Fruit fly (Drosophila melanogaster) whole organism, embryonic: ENCODE results near the gene Or7a.

ENCODE experiments used
- Antp ChIP-seq: fragments of 200-800 bp; sonication (Bioruptor generic); optimal IDR thresholded peaks from 3 replicates; lab custom pipeline; 2016; ENCODE audit warnings: missing biosample characterization, missing genetic modification characterization
- B-H2 ChIP-seq: fragments of 200-800 bp; sonication (Bioruptor generic); optimal IDR thresholded peaks from 2 replicates; lab custom pipeline; 2018; ENCODE audit warnings: missing biosample characterization, mild to moderate bottlenecking, missing genetic modification characterization
- C15 ChIP-seq: fragments of 200-800 bp; sonication (Bioruptor generic); IDR thresholded peaks from 3 replicates; pipeline ENCODE4 v1.3.6; 2022; ENCODE audit warnings: missing biosample characterization, missing genetic modification characterization
- CG10267 ChIP-seq: fragments of 200-800 bp; sonication (Bioruptor generic); optimal IDR thresholded peaks from 2 replicates; lab custom pipeline; 2018; ENCODE audit warnings: missing biosample characterization, mild to moderate bottlenecking, missing genetic modification characterization, moderate library complexity
- CG10431 ChIP-seq: fragments of 200-800 bp; sonication (Bioruptor generic); optimal IDR thresholded peaks from 3 replicates; lab custom pipeline; 2018; ENCODE audit warnings: missing biosample characterization, mild to moderate bottlenecking, missing genetic modification characterization
- CG11247 ChIP-seq: fragments of 200-800 bp; sonication (Bioruptor generic); IDR thresholded peaks from 2 replicates; pipeline ENCODE4 v1.3.6; 2022; ENCODE audit warnings: missing biosample characterization, missing genetic modification characterization
- CG11504 ChIP-seq: fragments of 200-800 bp; sonication (Bioruptor generic); optimal IDR thresholded peaks from 3 replicates; lab custom pipeline; 2019; ENCODE audit warnings: missing biosample characterization, mild to moderate bottlenecking, missing genetic modification characterization, moderate library complexity
- CG11723 ChIP-seq: fragments of 200-800 bp; sonication (Bioruptor generic); optimal IDR thresholded peaks from 2 replicates; lab custom pipeline; 2017; ENCODE audit warnings: missing biosample characterization, mild to moderate bottlenecking, missing genetic modification characterization
- CG15011 ChIP-seq: fragments of 200-800 bp; sonication (Bioruptor generic); optimal IDR thresholded peaks from 3 replicates; lab custom pipeline; 2018; ENCODE audit warnings: missing biosample characterization, mild to moderate bottlenecking, missing genetic modification characterization
- CG15073 ChIP-seq: fragments of 200-800 bp; sonication (Bioruptor generic); optimal IDR thresholded peaks from 2 replicates; lab custom pipeline; 2016; ENCODE audit warnings: missing biosample characterization, missing genetic modification characterization
- CG15269 ChIP-seq: fragments of 200-800 bp; sonication (Bioruptor generic); optimal IDR thresholded peaks from 2 replicates; lab custom pipeline; 2018; ENCODE audit warnings: missing biosample characterization, mild to moderate bottlenecking, missing genetic modification characterization, moderate library complexity
- CG15479 ChIP-seq: fragments of 200-800 bp; sonication (Bioruptor generic); optimal IDR thresholded peaks from 3 replicates; lab custom pipeline; 2019; ENCODE audit warnings: missing biosample characterization, mild to moderate bottlenecking, missing genetic modification characterization, moderate library complexity
- CG15514 ChIP-seq: fragments of 200-800 bp; sonication (Bioruptor generic); optimal IDR thresholded peaks from 3 replicates; lab custom pipeline; 2017; ENCODE audit warnings: missing biosample characterization, missing genetic modification characterization, mild to moderate bottlenecking, moderate library complexity, missing genetic modification reagents
- CG16779 ChIP-seq: fragments of 200-800 bp; sonication (Bioruptor generic); IDR thresholded peaks from 2 replicates; pipeline ENCODE4 v1.3.6; 2022; ENCODE audit warnings: missing biosample characterization, missing genetic modification characterization
- CG16813 ChIP-seq: fragments of 200-800 bp; sonication (Bioruptor generic); IDR thresholded peaks from 3 replicates; pipeline ENCODE4 v1.3.6; 2022; ENCODE audit warnings: missing biosample characterization, missing genetic modification characterization; ENCODE audit not compliant: partially characterized antibody
- CG17802 ChIP-seq: fragments of 200-800 bp; sonication (Bioruptor generic); optimal IDR thresholded peaks from 2 replicates; lab custom pipeline; 2018; ENCODE audit warnings: missing biosample characterization, mild to moderate bottlenecking, missing genetic modification characterization, moderate library complexity
- CG18262 ChIP-seq: fragments of 200-800 bp; optimal IDR thresholded peaks from 3 replicates; lab custom pipeline; 2019; ENCODE audit warnings: missing biosample characterization, mild to moderate bottlenecking, missing genetic modification characterization, moderate library complexity
- CG2875 ChIP-seq: fragments of 200-800 bp; sonication (Bioruptor generic); optimal IDR thresholded peaks from 2 replicates; lab custom pipeline; 2017; ENCODE audit warnings: missing biosample characterization, mild to moderate bottlenecking, missing genetic modification characterization, missing genetic modification reagents
- CG3726 ChIP-seq: fragments of 200-800 bp; sonication (Bioruptor generic); IDR thresholded peaks from 3 replicates; pipeline ENCODE4, ENCODE4 v1.3.6; 2022; ENCODE audit warnings: missing biosample characterization, missing genetic modification characterization
- CG4328 ChIP-seq: fragments of 200-800 bp; sonication (Bioruptor generic); optimal IDR thresholded peaks from 3 replicates; lab custom pipeline; 2017; ENCODE audit warnings: missing biosample characterization, missing genetic modification reagents, missing genetic modification characterization
- CG6854 ChIP-seq: fragments of 200-800 bp; sonication (Bioruptor generic); optimal IDR thresholded peaks from 3 replicates; lab custom pipeline; 2017; ENCODE audit warnings: missing biosample characterization, mild to moderate bottlenecking, missing genetic modification characterization
- CG7357 ChIP-seq: fragments of 200-800 bp; sonication (Bioruptor generic); IDR thresholded peaks from 3 replicates; pipeline ENCODE4 v1.3.6; 2022; ENCODE audit warnings: missing biosample characterization, missing genetic modification characterization
- CG7786 ChIP-seq: fragments of 200-800 bp; sonication (Bioruptor generic); optimal IDR thresholded peaks from 2 replicates; lab custom pipeline; 2016; ENCODE audit warnings: missing biosample characterization, missing genetic modification characterization
- CG7839 ChIP-seq: fragments of 200-800 bp; sonication (Bioruptor generic); optimal IDR thresholded peaks from 3 replicates; lab custom pipeline; 2018; ENCODE audit warnings: missing biosample characterization, mild to moderate bottlenecking, missing genetic modification characterization, moderate library complexity
- CG7928 ChIP-seq: fragments of 200-800 bp; sonication (Bioruptor generic); optimal IDR thresholded peaks from 2 replicates; lab custom pipeline; 2017; ENCODE audit warnings: missing biosample characterization, mild to moderate bottlenecking, missing genetic modification characterization
- CG7963 ChIP-seq: fragments of 200-800 bp; sonication (Bioruptor generic); IDR thresholded peaks from 3 replicates; pipeline ENCODE4 v1.3.6; 2022; ENCODE audit warnings: missing biosample characterization, missing genetic modification characterization; ENCODE audit not compliant: partially characterized antibody
- CG7987 ChIP-seq: fragments of 200-800 bp; sonication (Bioruptor generic); optimal IDR thresholded peaks from 2 replicates; lab custom pipeline; 2018; ENCODE audit warnings: missing biosample characterization, mild to moderate bottlenecking, missing genetic modification characterization, moderate library complexity
- CkIIα-i1 ChIP-seq: fragments of 200-800 bp; sonication (Bioruptor generic); IDR thresholded peaks from 2 replicates; pipeline ENCODE4 v1.3.6; 2022; ENCODE audit warnings: missing biosample characterization, missing genetic modification characterization
- H15 ChIP-seq: fragments of 200-800 bp; sonication (Bioruptor generic); IDR thresholded peaks from 3 replicates; pipeline ENCODE4 v1.3.6; 2022; ENCODE audit warnings: missing biosample characterization, missing genetic modification characterization
- Hr51 ChIP-seq, 2 experiments: fragments of 200-800 bp; sonication (Bioruptor generic); optimal IDR thresholded peaks; 2 replicates in 1 of 2; 3 replicates in 1 of 2; lab custom pipeline; 2016 to 2018; ENCODE audit warnings: missing biosample characterization in 2 of 2, missing genetic modification characterization in 2 of 2, mild to moderate bottlenecking in 1 of 2, moderate library complexity in 1 of 2
- Lim3 ChIP-seq: fragments of 200-800 bp; sonication (Bioruptor generic); IDR thresholded peaks from 2 replicates; pipeline ENCODE4 v1.3.6; 2022; ENCODE audit warnings: missing biosample characterization, missing genetic modification characterization
- Max ChIP-seq: fragments of 200-800 bp; sonication (Bioruptor generic); optimal IDR thresholded peaks from 2 replicates; lab custom pipeline; 2016; ENCODE audit warnings: missing biosample characterization, mild to moderate bottlenecking, missing genetic modification characterization
- Meics ChIP-seq: fragments of 200-800 bp; sonication (Bioruptor generic); optimal IDR thresholded peaks from 2 replicates; lab custom pipeline; 2017; ENCODE audit warnings: missing biosample characterization, mild to moderate bottlenecking, missing genetic modification characterization
- PHDP ChIP-seq: fragments of 200-800 bp; sonication (Bioruptor generic); optimal IDR thresholded peaks from 3 replicates; lab custom pipeline; 2018; ENCODE audit warnings: missing biosample characterization, mild to moderate bottlenecking, missing genetic modification characterization, moderate library complexity
- Rx ChIP-seq: fragments of 200-800 bp; sonication (Bioruptor generic); IDR thresholded peaks from 2 replicates; pipeline ENCODE4 v1.3.6; 2022; ENCODE audit warnings: missing biosample characterization, missing genetic modification characterization
- Sry-β ChIP-seq: fragments of 200-800 bp; sonication (Bioruptor generic); optimal IDR thresholded peaks from 2 replicates; lab custom pipeline; 2018; ENCODE audit warnings: missing biosample characterization, mild to moderate bottlenecking, missing genetic modification characterization, moderate library complexity
- Ssrp ChIP-seq: fragments of 200-800 bp; sonication (Bioruptor generic); optimal IDR thresholded peaks from 2 replicates; lab custom pipeline; 2018; ENCODE audit warnings: missing biosample characterization, mild to moderate bottlenecking, missing genetic modification characterization, moderate library complexity
- Xrp1 ChIP-seq: fragments of 200-800 bp; sonication (Bioruptor generic); IDR thresholded peaks from 2 replicates; pipeline ENCODE4 v1.3.6; 2022; ENCODE audit warnings: missing biosample characterization, missing genetic modification characterization
- az2 ChIP-seq: fragments of 200-800 bp; sonication (Bioruptor generic); optimal IDR thresholded peaks from 3 replicates; lab custom pipeline; 2016; ENCODE audit warnings: missing biosample characterization, missing genetic modification characterization
- esg ChIP-seq: fragments of 200-800 bp; sonication (Bioruptor generic); conservative IDR thresholded peaks from 2 replicates; pipeline ENCODE4 v1.3.6; 2022; ENCODE audit warnings: missing biosample characterization, missing genetic modification characterization
- hth ChIP-seq: fragments of >200 bp; optimal IDR thresholded peaks from 2 replicates; lab custom pipeline; 2017; ENCODE audit warnings: inconsistent platforms
- jigr1 ChIP-seq: fragments of 200-800 bp; sonication (Bioruptor generic); IDR thresholded peaks from 3 replicates; pipeline ENCODE4 v1.3.6; 2022; ENCODE audit warnings: missing biosample characterization, missing genetic modification characterization
- lbe ChIP-seq: fragments of 200-800 bp; sonication (Bioruptor generic); optimal IDR thresholded peaks from 2 replicates; lab custom pipeline; 2016; ENCODE audit warnings: missing biosample characterization, mild to moderate bottlenecking, missing genetic modification characterization
- lmd ChIP-seq: fragments of 200-800 bp; sonication (Bioruptor generic); IDR thresholded peaks from 2 replicates; pipeline ENCODE4 v1.3.6; 2022; ENCODE audit warnings: missing biosample characterization, missing genetic modification characterization
- otp ChIP-seq: fragments of 200-800 bp; sonication (Bioruptor generic); IDR thresholded peaks from 3 replicates; pipeline ENCODE4, ENCODE4 v1.3.6; 2022; ENCODE audit warnings: missing biosample characterization, missing genetic modification characterization
- peb ChIP-seq: fragments of 200-800 bp; sonication (Bioruptor generic); IDR thresholded peaks from 2 replicates; pipeline ENCODE4 v1.3.6; 2022; ENCODE audit warnings: missing biosample characterization, missing genetic modification characterization
- pho ChIP-seq: fragments of 200-800 bp; sonication (Bioruptor generic); optimal IDR thresholded peaks from 2 replicates; lab custom pipeline; 2016; ENCODE audit warnings: missing biosample characterization, missing genetic modification characterization
- slbo ChIP-seq: fragments of 200-800 bp; sonication (Bioruptor generic); IDR thresholded peaks from 2 replicates; pipeline ENCODE4 v1.3.6; 2022; ENCODE audit warnings: missing biosample characterization, missing genetic modification characterization
- toy ChIP-seq: fragments of 200-800 bp; sonication (Bioruptor generic); IDR thresholded peaks from 2 replicates; pipeline ENCODE4 v1.3.6; 2022; ENCODE audit warnings: missing biosample characterization, missing genetic modification characterization
- wor ChIP-seq: fragments of 200-800 bp; sonication (Bioruptor generic); IDR thresholded peaks from 2 replicates; pipeline ENCODE4 v1.3.6; 2022; ENCODE audit warnings: missing biosample characterization, missing genetic modification characterization

Gene Or7a

DNA sequence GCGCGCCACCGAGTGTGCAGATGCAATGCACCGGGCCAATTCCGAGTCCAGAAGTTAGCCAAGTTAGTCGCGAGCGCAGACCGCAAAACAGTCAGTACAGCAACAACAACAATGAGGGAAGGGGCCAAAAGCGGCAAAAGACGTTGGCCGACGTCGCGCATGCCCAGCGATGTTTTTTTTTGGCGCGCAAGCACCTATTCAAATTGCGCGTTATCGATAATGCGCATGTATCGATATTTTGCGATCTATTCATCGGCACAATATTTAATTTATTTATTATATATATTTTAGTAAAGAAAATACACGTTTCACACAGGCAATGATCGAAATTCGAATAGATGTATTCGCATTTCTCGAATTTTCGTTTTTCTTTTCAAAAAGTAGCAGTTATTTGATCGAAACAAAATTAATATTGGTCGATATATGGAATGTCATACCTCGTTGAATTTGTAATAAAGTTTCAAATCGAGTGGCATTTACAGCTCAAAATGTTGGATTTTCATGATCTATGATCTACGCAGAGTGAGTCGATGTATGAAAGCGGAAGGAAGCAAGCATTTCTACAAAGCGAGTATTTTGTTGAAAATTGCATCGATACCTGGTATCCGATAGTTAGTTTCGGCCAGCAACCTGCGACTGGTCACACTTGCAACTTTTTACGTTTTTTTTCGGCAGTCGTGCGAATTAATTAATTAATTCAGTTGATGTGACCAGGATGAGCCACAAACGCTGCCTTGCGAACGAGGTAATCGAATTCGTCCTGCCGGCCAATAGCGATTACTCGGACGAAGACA lies 36.1 kb downstream of the Or7a start, which contains the start of gene CG2116 (continued):
- TF ChIP-seq CG11723 (GFP tag; lab: Kevin White, UChicago), result no peak
- no peak for TF ChIP-seq PHDP (tag; lab: Kevin White, UChicago)
- no peak for TF ChIP-seq CG15479 (GFP tag; lab: Kevin White, UChicago)
- TF ChIP-seq Antp (GFP tag; lab: Kevin White, UChicago), result no peak
- peak; percentile 79 for TF ChIP-seq CG16813
- peak; percentile 59 for TF ChIP-seq CG15514 (GFP tag; lab: Kevin White, UChicago)
- TF ChIP-seq peb (GFP tag; lab: Robert Waterston, UW), result no peak
- no peak for TF ChIP-seq CG10431 (GFP tag; lab: Kevin White, UChicago)
- no peak for TF ChIP-seq pho (GFP tag; lab: Kevin White, UChicago)
- TF ChIP-seq Meics (GFP tag; lab: Kevin White, UChicago), result no peak
- no peak for TF ChIP-seq hth
- no peak for TF ChIP-seq CG17802 (tag; lab: Kevin White, UChicago)
- TF ChIP-seq B-H2, result no peak
- no peak for TF ChIP-seq wor (GFP tag; lab: Robert Waterston, UW)
- no peak for TF ChIP-seq CG11247 (GFP tag; lab: Robert Waterston, UW)
- no peak for TF ChIP-seq CG15011 (GFP tag; lab: Kevin White, UChicago)
- no peak for TF ChIP-seq Xrp1
- no peak for TF ChIP-seq CG4328 (GFP tag; lab: Kevin White, UChicago)
- TF ChIP-seq CG3726 (GFP tag; lab: Robert Waterston, UW), result no peak
- TF ChIP-seq CG15073 (GFP tag; lab: Kevin White, UChicago), result no peak
- no peak for TF ChIP-seq otp (GFP tag; lab: Robert Waterston, UW)
- no peak for TF ChIP-seq lbe (GFP tag; lab: Kevin White, UChicago)
- no peak for TF ChIP-seq CG7839 (tag; lab: Kevin White, UChicago)
- no peak for TF ChIP-seq C15
- no peak for TF ChIP-seq CG18262 (tag; lab: Kevin White, UChicago)
- TF ChIP-seq CG11504 (tag; lab: Kevin White, UChicago), result peak; percentile 25
- no peak for TF ChIP-seq toy (GFP tag; lab: Robert Waterston, UW)
- TF ChIP-seq H15 (GFP tag; lab: Robert Waterston, UW), result no peak
- TF ChIP-seq Sry-β, result no peak
- TF ChIP-seq CG7357, result no peak
- no peak for TF ChIP-seq CG7987 (GFP tag; lab: Kevin White, UChicago)
- no peak for TF ChIP-seq CG2875 (GFP tag; lab: Kevin White, UChicago)
- peak; percentile 37 for TF ChIP-seq CG10267
- TF ChIP-seq CG16779 (GFP tag; lab: Robert Waterston, UW), result no peak
- no peak for TF ChIP-seq esg
- no peak for TF ChIP-seq Lim3 (GFP tag; lab: Robert Waterston, UW)
- no peak for TF ChIP-seq Hr51 (GFP tag; optimal IDR thresholded peaks at IDR 0.05; lab: Kevin White, UChicago)
- no peak for TF ChIP-seq az2 (GFP tag; lab: Kevin White, UChicago)
- no peak for TF ChIP-seq slbo (GFP tag; lab: Robert Waterston, UW)
- no peak for TF ChIP-seq Max (GFP tag; lab: Kevin White, UChicago)
- TF ChIP-seq CG6854 (GFP tag; lab: Kevin White, UChicago), result no peak
- no peak for TF ChIP-seq CkIIα-i1 (GFP tag; lab: Robert Waterston, UW)
- no peak for TF ChIP-seq lmd (GFP tag; lab: Robert Waterston, UW)
- TF ChIP-seq CG15269 (tag; lab: Kevin White, UChicago), result no peak
- TF ChIP-seq Rx (GFP tag; lab: Robert Waterston, UW), result no peak
- TF ChIP-seq jigr1, result no peak
- TF ChIP-seq CG7963 (GFP tag; lab: Robert Waterston, UW), result peak; percentile 59; the same call in 2 of the 3 replicates
- TF ChIP-seq Ssrp (tag; lab: Kevin White, UChicago), result no peak
- TF ChIP-seq CG7928 (GFP tag; lab: Kevin White, UChicago), result no peak
- TF ChIP-seq CG7786 (GFP tag; lab: Kevin White, UChicago), result no peak
